Fruit fly (Drosophila melanogaster) whole organism, pupa: ENCODE measurements around the gene Tsc1.

Experiments
- CG13204 ChIP-seq: fragments of 200-800 bp; sonication (Bioruptor generic); optimal IDR thresholded peaks from 2 replicates; lab custom pipeline; 2018; ENCODE audit warnings: missing biosample characterization, mild to moderate bottlenecking, missing genetic modification characterization, moderate library complexity
- CG14655 ChIP-seq: fragments of 200-800 bp; sonication (Bioruptor generic); optimal IDR thresholded peaks from 3 replicates; lab custom pipeline; 2017; ENCODE audit warnings: mild to moderate bottlenecking, missing biosample characterization, missing genetic modification reagents, missing genetic modification characterization
- CG15710 ChIP-seq: fragments of 200-800 bp; sonication (Bioruptor generic); optimal IDR thresholded peaks from 2 replicates; lab custom pipeline; 2018; ENCODE audit warnings: missing biosample characterization, mild to moderate bottlenecking, missing genetic modification characterization, moderate library complexity
- CG4496 ChIP-seq: fragments of 200-800 bp; sonication (Bioruptor generic); IDR thresholded peaks from 3 replicates; pipeline ENCODE4 v1.3.6; 2022; ENCODE audit warnings: missing biosample characterization, missing genetic modification characterization
- CG8159 ChIP-seq: fragments of 200-800 bp; sonication (Bioruptor generic); optimal IDR thresholded peaks from 3 replicates; lab custom pipeline; 2018; ENCODE audit warnings: missing biosample characterization, mild to moderate bottlenecking, missing genetic modification characterization, moderate library complexity
- Snoo ChIP-seq: fragments of 200-800 bp; sonication (Bioruptor generic); optimal IDR thresholded peaks from 3 replicates; lab custom pipeline; 2017; ENCODE audit warnings: missing biosample characterization, mild to moderate bottlenecking, missing genetic modification characterization, inconsistent platforms
- rn ChIP-seq: fragments of 200-800 bp; sonication (Bioruptor generic); IDR thresholded peaks from 2 replicates; pipeline ENCODE4 v1.3.6; 2022; ENCODE audit warnings: missing biosample characterization, missing genetic modification characterization

Gene Tsc1

dm6 chr3R:24172379-24172778 is 42.3 kb downstream of the Tsc1 start, which contains the start of gene CG13606:
CG13606 (plus strand) TSS chr3R:24172628.
- TF ChIP-seq CG15710 (no peak), Snoo (tag; lab: Kevin White, UChicago) (no peak), CG14655 (no peak), rn (no peak), CG8159 (tag; lab: Kevin White, UChicago) (no peak), CG13204 (no peak), CG4496 (GFP tag; lab: Robert Waterston, UW) (peak; percentile 11; the same call in 1 of the 3 replicates)
